Fruit fly (Drosophila melanogaster) whole organism, embryonic: ENCODE results near the gene CG11085.

Source experiments
- CG10959 ChIP-seq: fragments of 200-800 bp; sonication (Bioruptor generic); IDR thresholded peaks from 2 replicates; pipeline ENCODE4 v1.3.6; 2022; ENCODE audit warnings: missing biosample characterization, missing genetic modification characterization
- CG10979 ChIP-seq: fragments of 200-800 bp; sonication (Bioruptor generic); optimal IDR thresholded peaks from 2 replicates; lab custom pipeline; 2018; ENCODE audit warnings: missing biosample characterization, mild to moderate bottlenecking, missing genetic modification characterization, moderate library complexity
- CG12155 ChIP-seq: fragments of 200-800 bp; sonication (Bioruptor generic); optimal IDR thresholded peaks from 3 replicates; lab custom pipeline; 2016; ENCODE audit warnings: missing biosample characterization, missing genetic modification characterization
- CG14860 ChIP-seq: fragments of 200-800 bp; sonication (Bioruptor generic); IDR thresholded peaks from 3 replicates; pipeline ENCODE4 v1.3.6; 2022; ENCODE audit warnings: missing biosample characterization, missing genetic modification characterization; ENCODE audit not compliant: partially characterized antibody
- CG16815 ChIP-seq: fragments of 200-800 bp; sonication (Bioruptor generic); optimal IDR thresholded peaks from 3 replicates; lab custom pipeline; 2017; ENCODE audit warnings: missing biosample characterization, mild to moderate bottlenecking, missing genetic modification characterization
- CG17359 ChIP-seq: fragments of 200-800 bp; sonication (Bioruptor generic); optimal IDR thresholded peaks from 3 replicates; lab custom pipeline; 2018; ENCODE audit warnings: missing biosample characterization, mild to moderate bottlenecking, missing genetic modification characterization, moderate library complexity
- CG17385 ChIP-seq: fragments of 200-800 bp; sonication (Bioruptor generic); optimal IDR thresholded peaks from 3 replicates; lab custom pipeline; 2018; ENCODE audit warnings: missing biosample characterization, mild to moderate bottlenecking, missing genetic modification characterization
- CG1832 ChIP-seq: fragments of 200-800 bp; sonication (Bioruptor generic); optimal IDR thresholded peaks from 2 replicates; lab custom pipeline; 2017; ENCODE audit warnings: missing biosample characterization, mild to moderate bottlenecking, missing genetic modification characterization, inconsistent platforms
- CG2116 ChIP-seq: fragments of 200-800 bp; sonication (Bioruptor generic); optimal IDR thresholded peaks from 3 replicates; lab custom pipeline; 2018; ENCODE audit warnings: missing biosample characterization, mild to moderate bottlenecking, missing genetic modification characterization
- CG2889 ChIP-seq: fragments of 200-800 bp; sonication (Bioruptor generic); IDR thresholded peaks from 3 replicates; pipeline ENCODE4 v1.3.6; 2022; ENCODE audit warnings: missing biosample characterization, missing genetic modification characterization
- CG3163 ChIP-seq: fragments of 200-800 bp; sonication (Bioruptor generic); optimal IDR thresholded peaks from 3 replicates; lab custom pipeline; 2016; ENCODE audit warnings: missing biosample characterization, missing genetic modification characterization
- CG4360 ChIP-seq: fragments of 200-800 bp; sonication (Bioruptor generic); IDR thresholded peaks from 2 replicates; pipeline ENCODE4 v1.3.6; 2022; ENCODE audit warnings: missing biosample characterization, missing genetic modification characterization
- CG6254 ChIP-seq: fragments of 200-800 bp; sonication (Bioruptor generic); optimal IDR thresholded peaks from 3 replicates; lab custom pipeline; 2017; ENCODE audit warnings: mild to moderate bottlenecking, missing biosample characterization, missing genetic modification reagents, missing genetic modification characterization
- CG9437 ChIP-seq: fragments of 200-800 bp; sonication (Bioruptor generic); optimal IDR thresholded peaks from 2 replicates; lab custom pipeline; 2018; ENCODE audit warnings: missing biosample characterization, mild to moderate bottlenecking, missing genetic modification characterization
- Dref ChIP-seq: fragments of 200-800 bp; sonication (Bioruptor generic); IDR thresholded peaks from 2 replicates; pipeline ENCODE4 v1.3.6; 2022; ENCODE audit warnings: missing biosample characterization, missing genetic modification characterization
- MESR4 ChIP-seq: fragments of 200-800 bp; sonication (Bioruptor generic); optimal IDR thresholded peaks from 2 replicates; lab custom pipeline; 2018; ENCODE audit warnings: missing biosample characterization, mild to moderate bottlenecking, missing genetic modification characterization, moderate library complexity
- Opbp ChIP-seq: fragments of 200-800 bp; sonication (Bioruptor generic); IDR thresholded peaks from 3 replicates; pipeline ENCODE4 v1.3.6; 2022; ENCODE audit warnings: missing biosample characterization, missing genetic modification characterization; ENCODE audit not compliant: partially characterized antibody
- Trl ChIP-seq, 3 experiments: fragments of >200 bp in 2 of 3; fragments of 200-800 bp in 1 of 3; sonication (Bioruptor generic) in 1 of 3; optimal IDR thresholded peaks; 2 replicates in 1 of 3; 3 replicates in 2 of 3; lab custom pipeline; 2016 to 2017; ENCODE audit warnings: missing biosample characterization in 1 of 3, missing genetic modification characterization in 1 of 3
- cg ChIP-seq: fragments of 200-800 bp; sonication (Bioruptor generic); optimal IDR thresholded peaks from 3 replicates; lab custom pipeline; 2019; ENCODE audit warnings: missing biosample characterization, mild to moderate bottlenecking, missing genetic modification characterization, moderate library complexity
- corto ChIP-seq: fragments of 200-800 bp; sonication (Bioruptor generic); optimal IDR thresholded peaks from 2 replicates; lab custom pipeline; 2016; ENCODE audit warnings: missing biosample characterization, mild to moderate bottlenecking, missing genetic modification characterization, moderate library complexity
- crc ChIP-seq: fragments of 200-800 bp; sonication (Bioruptor generic); optimal IDR thresholded peaks from 2 replicates; lab custom pipeline; 2016; ENCODE audit warnings: missing biosample characterization, missing genetic modification characterization
- crol ChIP-seq: fragments of 200-800 bp; sonication (Bioruptor generic); IDR thresholded peaks from 2 replicates; pipeline ENCODE4 v1.3.6; 2022; ENCODE audit warnings: missing biosample characterization, missing genetic modification characterization
- ems ChIP-seq: fragments of 200-800 bp; sonication (Bioruptor generic); optimal IDR thresholded peaks from 3 replicates; lab custom pipeline; 2016; ENCODE audit warnings: missing biosample characterization, missing genetic modification characterization
- grau ChIP-seq: fragments of 200-800 bp; optimal IDR thresholded peaks from 3 replicates; lab custom pipeline; 2019; ENCODE audit warnings: missing biosample characterization, mild to moderate bottlenecking, missing genetic modification characterization, moderate library complexity
- ind ChIP-seq: fragments of 200-800 bp; sonication (Bioruptor generic); optimal IDR thresholded peaks from 3 replicates; lab custom pipeline; 2016; ENCODE audit warnings: missing biosample characterization, missing genetic modification characterization
- jumu ChIP-seq: fragments of 200-800 bp; sonication (Bioruptor generic); optimal IDR thresholded peaks from 3 replicates; lab custom pipeline; 2016; ENCODE audit warnings: missing biosample characterization, missing genetic modification characterization
- kni ChIP-seq: fragments of 200-800 bp; sonication (Bioruptor generic); optimal IDR thresholded peaks from 3 replicates; lab custom pipeline; 2017; ENCODE audit warnings: mild to moderate bottlenecking, missing biosample characterization, missing genetic modification reagents, missing genetic modification characterization
- lbe ChIP-seq: fragments of 200-800 bp; sonication (Bioruptor generic); optimal IDR thresholded peaks from 2 replicates; lab custom pipeline; 2016; ENCODE audit warnings: missing biosample characterization, mild to moderate bottlenecking, missing genetic modification characterization
- nom ChIP-seq: fragments of 200-800 bp; sonication (Bioruptor generic); optimal IDR thresholded peaks from 2 replicates; lab custom pipeline; 2017; ENCODE audit warnings: missing biosample characterization, missing genetic modification characterization, mild to moderate bottlenecking, moderate library complexity, missing genetic modification reagents
- pfk ChIP-seq: fragments of 200-800 bp; sonication (Bioruptor generic); optimal IDR thresholded peaks from 2 replicates; lab custom pipeline; 2018; ENCODE audit warnings: missing biosample characterization, mild to moderate bottlenecking, missing genetic modification characterization, moderate library complexity
- repo ChIP-seq: fragments of 200-800 bp; sonication (Bioruptor generic); optimal IDR thresholded peaks from 2 replicates; lab custom pipeline; 2016; ENCODE audit warnings: missing biosample characterization, missing genetic modification characterization
- sc ChIP-seq, 3 experiments: fragments of >200 bp in 2 of 3; fragments of 200-800 bp in 1 of 3; sonication (Bioruptor generic) in 1 of 3; optimal IDR thresholded peaks; 2 replicates in 2 of 3; 3 replicates in 1 of 3; lab custom pipeline; 2017; ENCODE audit warnings: mild to moderate bottlenecking in 1 of 3, missing biosample characterization in 1 of 3, missing genetic modification characterization in 1 of 3, missing genetic modification reagents in 1 of 3
- sens ChIP-seq: fragments of 200-800 bp; sonication (Bioruptor generic); peaks from one replicate; lab custom pipeline; 2016; ENCODE audit warnings: missing biosample characterization, missing genetic modification characterization
- sisA ChIP-seq: fragments of 200-800 bp; sonication (Bioruptor generic); IDR thresholded peaks from 2 replicates; pipeline ENCODE4 v1.3.6; 2022; ENCODE audit warnings: missing biosample characterization, missing genetic modification characterization
- sna ChIP-seq: fragments of 200-800 bp; sonication (Bioruptor generic); IDR thresholded peaks from 2 replicates; pipeline ENCODE4 v1.3.6; 2022; ENCODE audit warnings: missing biosample characterization, missing genetic modification characterization; ENCODE audit not compliant: partially characterized antibody
- so ChIP-seq: fragments of 200-800 bp; sonication (Bioruptor generic); IDR thresholded peaks from 3 replicates; pipeline ENCODE4 v1.3.6; 2022; ENCODE audit warnings: missing biosample characterization, missing genetic modification characterization
- sqz ChIP-seq: fragments of 200-800 bp; sonication (Bioruptor generic); optimal IDR thresholded peaks from 3 replicates; lab custom pipeline; 2018; ENCODE audit warnings: missing biosample characterization, mild to moderate bottlenecking, missing genetic modification characterization
- tup ChIP-seq: fragments of 200-800 bp; sonication (Bioruptor generic); optimal IDR thresholded peaks from 2 replicates; lab custom pipeline; 2016; ENCODE audit warnings: missing biosample characterization, mild to moderate bottlenecking, missing genetic modification characterization, moderate library complexity
- vvl ChIP-seq: fragments of 200-800 bp; sonication (Bioruptor generic); IDR thresholded peaks from 2 replicates; pipeline ENCODE4 v1.3.6; 2022; ENCODE audit warnings: missing biosample characterization, missing genetic modification characterization

The CG11085 gene

DNA sequence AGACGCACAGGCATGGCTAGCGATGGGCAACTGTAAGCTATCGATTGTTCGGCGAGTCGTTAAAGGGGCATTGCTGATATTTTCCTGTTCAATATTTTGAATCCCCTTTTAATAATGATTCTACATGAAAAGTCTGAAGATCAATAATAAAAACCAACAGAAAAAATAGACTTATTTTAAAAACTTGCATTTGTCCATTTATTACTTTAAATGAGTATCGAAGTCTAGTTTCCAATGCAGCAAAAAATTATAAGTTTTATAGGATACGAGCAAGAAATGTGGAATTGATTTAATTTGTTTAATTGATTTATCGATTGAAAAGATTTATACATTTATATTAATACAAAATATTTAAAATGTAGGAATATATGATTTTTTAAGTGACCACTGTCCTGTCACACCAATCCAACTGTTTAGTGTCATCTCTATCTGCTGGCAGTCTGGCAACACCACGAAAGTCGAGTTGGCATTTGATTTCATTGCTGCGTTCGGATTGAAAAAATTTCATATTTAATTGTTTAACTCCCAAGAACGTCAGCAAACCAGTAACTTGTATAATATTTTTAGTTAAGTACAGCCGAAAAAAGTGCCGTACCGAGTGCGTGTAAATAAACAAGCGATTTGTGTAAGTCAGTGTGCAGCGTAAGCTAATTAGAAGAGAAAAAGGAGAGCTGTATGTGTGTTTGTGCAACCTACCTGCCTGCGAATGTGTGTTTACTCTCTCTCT, 20.3 kb upstream of the CG11085 start, which contains the start of the genes CG1824 and Sec16 (continued):
- TF ChIP-seq CG14860 (GFP tag; lab: Robert Waterston, UW) (0 out of 3 replicates have a peak, but pooled peaks have one; percentile 38), CG12155 (peak; percentile 40), Opbp (GFP tag; lab: Robert Waterston, UW) (peak; percentile 67; the same call in 2 of the 3 replicates), sisA (GFP tag; lab: Robert Waterston, UW) (0 out of 2 replicates have a peak, but pooled peaks have one; percentile 28), Dref (peak; percentile 63), tup (GFP tag; lab: Kevin White, UChicago) (no peak), CG10979 (tag; lab: Kevin White, UChicago) (peak; percentile 29), jumu (GFP tag; lab: Kevin White, UChicago) (no peak), ems (GFP tag; lab: Kevin White, UChicago) (no peak), crc (no peak), CG10959 (GFP tag; lab: Robert Waterston, UW) (no peak), ind (GFP tag; lab: Kevin White, UChicago) (peak; percentile 53), MESR4 (GFP tag; lab: Kevin White, UChicago) (peak; percentile 59)

DNA sequence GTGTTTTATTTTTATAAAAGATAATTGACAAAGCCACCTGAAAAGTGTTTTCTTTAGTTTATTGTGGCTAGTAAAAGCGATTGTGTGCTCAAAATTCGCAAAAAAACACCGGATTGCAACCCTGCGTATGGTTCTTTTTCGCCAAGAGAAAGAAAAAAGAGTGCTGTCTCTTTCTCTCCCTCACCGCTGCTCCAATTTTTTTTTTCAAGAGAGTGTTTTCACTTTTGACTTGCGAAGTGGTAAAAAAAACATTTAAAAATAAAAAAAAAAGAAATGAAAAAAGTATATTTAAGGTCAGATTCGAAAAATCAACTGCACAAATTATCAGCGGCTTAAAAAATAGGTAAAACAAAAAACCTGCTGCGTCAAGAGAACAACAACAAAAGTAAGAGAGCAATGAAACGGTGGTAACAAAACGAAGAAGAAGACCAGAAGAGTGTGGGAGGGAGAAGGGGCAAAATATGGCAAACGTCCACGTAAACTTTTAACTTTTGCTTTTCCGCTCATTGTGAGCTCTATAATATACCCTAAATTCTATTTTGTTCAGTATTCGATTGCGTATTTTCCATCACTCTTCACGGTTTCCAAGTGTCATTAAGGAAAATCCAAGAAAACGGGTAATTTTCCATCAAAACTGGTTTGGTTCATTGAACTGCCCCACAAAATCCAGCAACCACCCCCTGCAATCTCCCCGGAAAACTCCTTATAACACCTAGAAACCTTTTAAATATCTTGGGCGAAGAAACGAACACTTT, 19.6 kb upstream of the CG11085 start:
- TF ChIP-seq cg (GFP tag; lab: Kevin White, UChicago) (peak; percentile 34), CG4360 (GFP tag; lab: Robert Waterston, UW) (peak; percentile 54; the same call in 1 of the 2 replicates), lbe (peak; percentile 60), CG1832 (GFP tag; lab: Kevin White, UChicago) (peak; percentile 23), CG17359 (peak; percentile 40), grau (tag; lab: Kevin White, UChicago) (no peak), CG2889 (GFP tag; lab: Robert Waterston, UW) (no peak), CG16815 (GFP tag; lab: Kevin White, UChicago) (no peak), CG2116 (peak; percentile 89), crol (GFP tag; lab: Robert Waterston, UW) (peak; percentile 65), Trl (optimal IDR thresholded peaks at IDR 0.05; lab: Kevin White, UChicago) (peak; percentile 70 to 91), Trl (GFP tag; optimal IDR thresholded peaks at IDR 0.05; lab: Kevin White, UChicago) (no peak), repo (GFP tag; lab: Kevin White, UChicago) (no peak), nom (GFP tag; lab: Kevin White, UChicago) (peak; percentile 79), sc (optimal IDR thresholded peaks at IDR 0.05; lab: Kevin White, UChicago) (no peak), sc (GFP tag; optimal IDR thresholded peaks at IDR 0.05; lab: Kevin White, UChicago) (no peak), CG3163 (GFP tag; lab: Kevin White, UChicago) (peak; percentile 79), sna (no peak), so (GFP tag; lab: Robert Waterston, UW) (no peak), CG17385 (GFP tag; lab: Kevin White, UChicago) (peak; percentile 90), pfk (GFP tag; lab: Kevin White, UChicago) (peak; percentile 74), corto (GFP tag; lab: Kevin White, UChicago) (peak; percentile 66), vvl (GFP tag; lab: Robert Waterston, UW) (no peak), CG6254 (GFP tag; lab: Kevin White, UChicago) (no peak), sens (GFP tag; lab: Kevin White, UChicago) (peak; percentile 64), CG9437 (GFP tag; lab: Kevin White, UChicago) (no peak), sqz (GFP tag; lab: Kevin White, UChicago) (peak; percentile 76), kni (GFP tag; lab: Kevin White, UChicago) (peak; percentile 17), Opbp (GFP tag; lab: Robert Waterston, UW) (no peak)
